Worm (Caenorhabditis elegans) whole organism, L1 larva: ENCODE measurements around the gene nhr-1.

Source experiments
- C04F5.9 ChIP-seq: sonication (generic microtip); optimal IDR thresholded peaks from 2 replicates; lab custom pipeline; 2016; ENCODE audit warnings: missing genetic modification characterization, missing compliant biosample characterization
- C16A3.4 ChIP-seq: fragments of 150-350 bp; optimal IDR thresholded peaks from 2 replicates; lab custom pipeline; 2014; ENCODE audit warnings: missing biosample characterization, missing genetic modification characterization
- F16B12.6 ChIP-seq: fragments of 150-350 bp; optimal IDR thresholded peaks from 2 replicates; lab custom pipeline; 2014; ENCODE audit warnings: missing biosample characterization, missing genetic modification characterization
- Y116A8C.19 ChIP-seq: sonication (generic microtip); optimal IDR thresholded peaks from 2 replicates; lab custom pipeline; 2016; ENCODE audit warnings: missing compliant biosample characterization, missing genetic modification characterization, borderline replicate concordance
- ceh-8 ChIP-seq: fragments of 200-800 bp; sonication (Bioruptor generic); optimal IDR thresholded peaks from 2 replicates; lab custom pipeline; 2018; ENCODE audit warnings: mild to moderate bottlenecking, missing genetic modification characterization, moderate library complexity, missing compliant biosample characterization
- ceh-82 ChIP-seq, 3 experiments: fragments of 150-350 bp in 1 of 3; sonication (generic microtip) in 2 of 3; optimal IDR thresholded peaks; 2 replicates each; lab custom pipeline; 2014 to 2017; ENCODE audit warnings: missing biosample characterization in 3 of 3, missing genetic modification characterization in 3 of 3
- ceh-88 ChIP-seq: fragments of 200-800 bp; sonication (Bioruptor generic); IDR thresholded peaks from 2 replicates; pipeline ENCODE4 v1.3.6; 2022; ENCODE audit warnings: missing genetic modification characterization, missing compliant biosample characterization
- ces-1 ChIP-seq: fragments of 150-350 bp; optimal IDR thresholded peaks from 2 replicates; lab custom pipeline; 2014; ENCODE audit warnings: missing biosample characterization, missing genetic modification reagents, missing genetic modification characterization
- dpl-1 ChIP-seq, 3 experiments: fragments of 150-350 bp in 2 of 3; sonication (generic microtip) in 1 of 3; optimal IDR thresholded peaks; 2 replicates each; lab custom pipeline; 2014 to 2017; ENCODE audit warnings: missing biosample characterization in 3 of 3, missing genetic modification characterization in 3 of 3, missing genetic modification reagents in 3 of 3
- dsc-1 ChIP-seq: sonication (generic microtip); optimal IDR thresholded peaks from 2 replicates; lab custom pipeline; 2016; ENCODE audit warnings: mild to moderate bottlenecking, missing genetic modification characterization, missing compliant biosample characterization
- efl-1 ChIP-seq, 4 experiments: fragments of 150-350 bp; optimal IDR thresholded peaks in 3 of 4; peaks in 1 of 4; 1 replicate in 1 of 4; 2 replicates in 3 of 4; lab custom pipeline; 2014; ENCODE audit warnings: missing biosample characterization in 2 of 4, missing genetic modification characterization in 2 of 4, missing genetic modification reagents in 2 of 4
- egl-13 ChIP-seq: sonication (generic microtip); optimal IDR thresholded peaks from 2 replicates; lab custom pipeline; 2016; ENCODE audit warnings: missing genotype, missing genetic modification reagents, missing genetic modification characterization, missing compliant biosample characterization
- ets-5 ChIP-seq: fragments of 200-800 bp; sonication (Bioruptor generic); IDR thresholded peaks from 2 replicates; pipeline ENCODE4 v1.3.6; 2022; ENCODE audit warnings: missing genetic modification characterization, missing compliant biosample characterization
- fkh-4 ChIP-seq: sonication (generic microtip); optimal IDR thresholded peaks from 2 replicates; lab custom pipeline; 2016; ENCODE audit warnings: missing compliant biosample characterization, missing genetic modification characterization, borderline replicate concordance
- fkh-8 ChIP-seq: sonication (generic microtip); optimal IDR thresholded peaks from 2 replicates; lab custom pipeline; 2016; ENCODE audit warnings: mild to moderate bottlenecking, missing genetic modification characterization, missing compliant biosample characterization
- grh-1 ChIP-seq: fragments of 200-800 bp; sonication (Bioruptor generic); IDR thresholded peaks from 2 replicates; pipeline ENCODE4 v1.3.6; 2022; ENCODE audit warnings: missing genetic modification reagents, missing genetic modification characterization, missing compliant biosample characterization
- isw-1 ChIP-seq: fragments of 200-800 bp; sonication (Bioruptor generic); IDR thresholded peaks from 2 replicates; pipeline ENCODE4 v1.3.6; 2022; ENCODE audit warnings: missing genetic modification characterization, missing compliant biosample characterization
- jun-1 ChIP-seq: fragments of 150-350 bp; optimal IDR thresholded peaks from 2 replicates; lab custom pipeline; 2014; ENCODE audit warnings: missing biosample characterization, missing genetic modification reagents, missing genetic modification characterization
- lin-14 ChIP-seq: fragments of 200-800 bp; sonication (Bioruptor generic); optimal IDR thresholded peaks from 2 replicates; lab custom pipeline; 2018; ENCODE audit warnings: mild to moderate bottlenecking, missing genetic modification characterization, moderate library complexity, missing compliant biosample characterization
- lir-3 ChIP-seq: sonication (generic microtip); optimal IDR thresholded peaks from 2 replicates; lab custom pipeline; 2016; ENCODE audit warnings: mild to moderate bottlenecking, missing genetic modification characterization, moderate library complexity, missing compliant biosample characterization; ENCODE audit not compliant: poor library complexity
- lsy-2 ChIP-seq, 2 experiments: fragments of 150-350 bp; optimal IDR thresholded peaks; 2 replicates each; lab custom pipeline; 2014; ENCODE audit warnings: missing biosample characterization in 2 of 2, missing genetic modification characterization in 2 of 2
- mab-9 ChIP-seq: fragments of 200-800 bp; sonication (Bioruptor generic); IDR thresholded peaks from 2 replicates; pipeline ENCODE4 v1.3.6; 2022; ENCODE audit warnings: missing genetic modification reagents, missing genetic modification characterization, missing compliant biosample characterization
- mdl-1 ChIP-seq, 2 experiments: fragments of 150-350 bp; optimal IDR thresholded peaks; 2 replicates each; lab custom pipeline; 2014 to 2017; ENCODE audit warnings: missing biosample characterization in 2 of 2, missing genetic modification characterization in 2 of 2, inconsistent platforms in 1 of 2
- nhr-11 ChIP-seq: fragments of 150-350 bp; optimal IDR thresholded peaks from 2 replicates; lab custom pipeline; 2014; ENCODE audit warnings: missing biosample characterization, missing genetic modification characterization
- nhr-12 ChIP-seq: sonication (generic microtip); optimal IDR thresholded peaks from 2 replicates; lab custom pipeline; 2017; ENCODE audit warnings: missing biosample characterization, missing genetic modification characterization
- nhr-19 ChIP-seq: fragments of 200-800 bp; sonication (Bioruptor generic); conservative IDR thresholded peaks from 2 replicates; pipeline ENCODE4 v1.3.6; 2022; ENCODE audit warnings: missing genetic modification characterization, missing compliant biosample characterization
- nhr-20 ChIP-seq: sonication (generic microtip); optimal IDR thresholded peaks from 2 replicates; lab custom pipeline; 2016; ENCODE audit warnings: mild to moderate bottlenecking, missing genetic modification characterization, missing compliant biosample characterization
- nhr-237 ChIP-seq: fragments of 150-350 bp; optimal IDR thresholded peaks from 2 replicates; lab custom pipeline; 2014; ENCODE audit warnings: missing biosample characterization, missing genetic modification characterization
- nhr-28 ChIP-seq: fragments of 150-350 bp; optimal IDR thresholded peaks from 2 replicates; lab custom pipeline; 2014; ENCODE audit warnings: missing biosample characterization, missing genetic modification characterization
- nhr-47 ChIP-seq: sonication (generic microtip); optimal IDR thresholded peaks from 2 replicates; lab custom pipeline; 2016; ENCODE audit warnings: mild to moderate bottlenecking, missing genetic modification characterization, moderate library complexity, missing compliant biosample characterization
- nhr-71 ChIP-seq: sonication (generic microtip); optimal IDR thresholded peaks from 2 replicates; lab custom pipeline; 2016; ENCODE audit warnings: mild to moderate bottlenecking, missing genetic modification characterization, moderate library complexity, missing compliant biosample characterization
- nhr-76 ChIP-seq: sonication (generic microtip); optimal IDR thresholded peaks from 2 replicates; lab custom pipeline; 2017; ENCODE audit warnings: missing biosample characterization, missing genetic modification characterization
- nhr-84 ChIP-seq: sonication (generic microtip); optimal IDR thresholded peaks from 2 replicates; lab custom pipeline; 2017; ENCODE audit warnings: missing biosample characterization, missing genetic modification characterization
- nhr-90 ChIP-seq: sonication (generic microtip); optimal IDR thresholded peaks from 2 replicates; lab custom pipeline; 2016; ENCODE audit warnings: mild to moderate bottlenecking, missing genetic modification characterization, missing compliant biosample characterization; ENCODE audit not compliant: poor library complexity
- pqm-1 ChIP-seq: sonication (generic microtip); optimal IDR thresholded peaks from 3 replicates; lab custom pipeline; 2017; ENCODE audit warnings: missing biosample characterization, missing genetic modification characterization
- rnt-1 ChIP-seq: sonication (generic microtip); optimal IDR thresholded peaks from 2 replicates; lab custom pipeline; 2016; ENCODE audit warnings: mild to moderate bottlenecking, missing genetic modification characterization, moderate library complexity, missing compliant biosample characterization
- skn-1 ChIP-seq: fragments of 150-350 bp; optimal IDR thresholded peaks from 2 replicates; lab custom pipeline; 2014; ENCODE audit warnings: missing biosample characterization, missing genetic modification characterization
- snpc-4 ChIP-seq: fragments of 150-350 bp; optimal IDR thresholded peaks from 2 replicates; lab custom pipeline; 2014; ENCODE audit warnings: missing biosample characterization, missing genetic modification characterization
- snu-23 ChIP-seq: sonication (generic microtip); optimal IDR thresholded peaks from 2 replicates; lab custom pipeline; 2016; ENCODE audit warnings: missing genetic modification characterization, missing compliant biosample characterization
- sox-4 ChIP-seq: sonication (generic microtip); optimal IDR thresholded peaks from 2 replicates; lab custom pipeline; 2016; ENCODE audit warnings: missing genetic modification characterization, missing compliant biosample characterization
- sup-37 ChIP-seq: fragments of 200-800 bp; sonication (Bioruptor generic); optimal IDR thresholded peaks from 2 replicates; lab custom pipeline; 2018; ENCODE audit warnings: mild to moderate bottlenecking, missing genetic modification characterization, missing compliant biosample characterization
- unc-30 ChIP-seq: sonication (generic microtip); optimal IDR thresholded peaks from 2 replicates; lab custom pipeline; 2017; ENCODE audit warnings: missing biosample characterization, missing genetic modification characterization
- unc-62 ChIP-seq: fragments of 150-350 bp; optimal IDR thresholded peaks from 2 replicates; lab custom pipeline; 2014; ENCODE audit warnings: missing biosample characterization, missing genetic modification reagents, missing genetic modification characterization
- unc-86 ChIP-seq: sonication (generic microtip); optimal IDR thresholded peaks from 2 replicates; lab custom pipeline; 2016; ENCODE audit warnings: missing genetic modification characterization, missing compliant biosample characterization
- xbp-1 ChIP-seq: sonication (generic microtip); optimal IDR thresholded peaks from 2 replicates; lab custom pipeline; 2016; ENCODE audit warnings: missing genetic modification characterization, missing compliant biosample characterization

The nhr-1 gene

ce11 chrX:17519476-17519875 lies 5.6 kb downstream of the nhr-1 start (continued):
- no peak for TF ChIP-seq nhr-11
- no peak for TF ChIP-seq dpl-1 (GFP tag; optimal IDR thresholded peaks at IDR 0.05; lab: Kevin White, UChicago)
- no peak for TF ChIP-seq unc-62 (GFP tag; lab: Kevin White, UChicago)
- no peak for TF ChIP-seq grh-1 (GFP tag; lab: Robert Waterston, UW)
- TF ChIP-seq rnt-1 (tag; lab: Kevin White, UChicago), result peak; percentile 46
- no peak for TF ChIP-seq Y116A8C.19 (tag; lab: Kevin White, UChicago)
- peak in 2 of 3 experiments; percentile 7 to 24 for TF ChIP-seq ceh-82 (tag; optimal IDR thresholded peaks at IDR 0.05; lab: Kevin White, UChicago)
- no peak; the same call in 1 of the 2 replicates for TF ChIP-seq isw-1 (GFP tag; lab: Robert Waterston, UW)
- TF ChIP-seq unc-86 (tag; lab: Kevin White, UChicago), result peak; percentile 46
- no peak for TF ChIP-seq nhr-237 (tag; lab: Kevin White, UChicago)
- peak; percentile 3 for TF ChIP-seq xbp-1 (tag; lab: Kevin White, UChicago)
- no peak for TF ChIP-seq nhr-84 (tag; lab: Kevin White, UChicago)
- peak; percentile 16 for TF ChIP-seq skn-1 (tag; lab: Kevin White, UChicago)
- TF ChIP-seq nhr-76 (tag; lab: Kevin White, UChicago), result no peak
- no peak for TF ChIP-seq sox-4 (tag; lab: Kevin White, UChicago)
- no peak for TF ChIP-seq ceh-8 (GFP tag; lab: Kevin White, UChicago)
- TF ChIP-seq lir-3 (tag; lab: Kevin White, UChicago), result no peak
- no peak for TF ChIP-seq fkh-4 (tag; lab: Kevin White, UChicago)

ce11 chrX:17521425-17521824 lies 7.6 kb downstream of the nhr-1 start:
- TF ChIP-seq unc-30 (tag; lab: Kevin White, UChicago), result no peak
- peak in 1 of 2 experiments; percentile 17 for TF ChIP-seq lsy-2 (tag; optimal IDR thresholded peaks at IDR 0.05; lab: Kevin White, UChicago)

- no peak for TF ChIP-seq egl-13
- no peak for TF ChIP-seq nhr-12 (tag; lab: Kevin White, UChicago)
- TF ChIP-seq, all 84 proteins: peak for 0
These were observed 13.5 kb downstream of the nhr-1 start for ce11 chrX:17527377-17527776.

- TF ChIP-seq lsy-2 (tag; optimal IDR thresholded peaks at IDR 0.05; lab: Kevin White, UChicago) (peak in 1 of 2 experiments; percentile 10), efl-1 (optimal IDR thresholded peaks at IDR 0.05; lab: Kevin White, UChicago) (no peak), efl-1 (GFP tag; optimal IDR thresholded peaks at IDR 0.05 in 1 of 2; lab: Kevin White, UChicago) (peak in 1 of 2 experiments; percentile 11), jun-1 (tag; lab: Kevin White, UChicago) (no peak), sup-37 (GFP tag; lab: Kevin White, UChicago) (no peak), C04F5.9 (tag; lab: Kevin White, UChicago) (no peak), nhr-19 (GFP tag; lab: Robert Waterston, UW) (peak; percentile 31), nhr-20 (tag; lab: Kevin White, UChicago) (no peak), nhr-90 (tag; lab: Kevin White, UChicago) (no peak), C16A3.4 (tag; lab: Kevin White, UChicago) (no peak), mdl-1 (tag; optimal IDR thresholded peaks at IDR 0.05; lab: Kevin White, UChicago) (no peak), F16B12.6 (tag; lab: Kevin White, UChicago) (no peak), ets-5 (no peak), snpc-4 (no peak), mab-9 (GFP tag; lab: Robert Waterston, UW) (no peak), nhr-28 (no peak), fkh-4 (tag; lab: Kevin White, UChicago) (peak; percentile 73), ces-1 (GFP tag; lab: Kevin White, UChicago) (no peak), ceh-88 (GFP tag; lab: Robert Waterston, UW) (no peak), pqm-1 (no peak), dsc-1 (peak; percentile 93), snu-23 (GFP tag; lab: Kevin White, UChicago) (peak; percentile 2), lin-14 (GFP tag; lab: Kevin White, UChicago) (peak; percentile 75), rnt-1 (tag; lab: Kevin White, UChicago) (peak; percentile 67), nhr-47 (tag; lab: Kevin White, UChicago) (no peak), nhr-71 (tag; lab: Kevin White, UChicago) (peak; percentile 64), fkh-8 (tag; lab: Kevin White, UChicago) (no peak), unc-86 (tag; lab: Kevin White, UChicago) (no peak)
These were observed 14.2 kb downstream of the nhr-1 start, which contains the start of gene sup-10 for ce11 chrX:17528068-17528467. Gene sup-10 (plus strand): TSS chrX:17528344.
